Worm (Caenorhabditis elegans) whole organism, L1 larva: ENCODE results near the gene F53C3.7.

Source experiments
- C04F5.9 ChIP-seq: sonication (generic microtip); optimal IDR thresholded peaks from 2 replicates; lab custom pipeline; 2016; ENCODE audit warnings: missing genetic modification characterization, missing compliant biosample characterization
- C16A3.4 ChIP-seq: fragments of 150-350 bp; optimal IDR thresholded peaks from 2 replicates; lab custom pipeline; 2014; ENCODE audit warnings: missing biosample characterization, missing genetic modification characterization
- Y116A8C.19 ChIP-seq: sonication (generic microtip); optimal IDR thresholded peaks from 2 replicates; lab custom pipeline; 2016; ENCODE audit warnings: missing compliant biosample characterization, missing genetic modification characterization, borderline replicate concordance
- alr-1 ChIP-seq: fragments of 200-800 bp; sonication (Bioruptor generic); optimal IDR thresholded peaks from 2 replicates; lab custom pipeline; 2018; ENCODE audit warnings: borderline replicate concordance, mild to moderate bottlenecking, missing genetic modification characterization, missing compliant biosample characterization
- ama-1 ChIP-seq: fragments of 150-350 bp; optimal IDR thresholded peaks from 2 replicates; lab custom pipeline; 2014
- ceh-63 ChIP-seq: fragments of 200-800 bp; sonication (Bioruptor generic); optimal IDR thresholded peaks from 2 replicates; lab custom pipeline; 2018; ENCODE audit warnings: mild to moderate bottlenecking, missing genetic modification characterization, missing compliant biosample characterization
- ceh-82 ChIP-seq, 3 experiments: fragments of 150-350 bp in 1 of 3; sonication (generic microtip) in 2 of 3; optimal IDR thresholded peaks; 2 replicates each; lab custom pipeline; 2014 to 2017; ENCODE audit warnings: missing biosample characterization in 3 of 3, missing genetic modification characterization in 3 of 3
- ces-1 ChIP-seq: fragments of 150-350 bp; optimal IDR thresholded peaks from 2 replicates; lab custom pipeline; 2014; ENCODE audit warnings: missing biosample characterization, missing genetic modification reagents, missing genetic modification characterization
- dsc-1 ChIP-seq: sonication (generic microtip); optimal IDR thresholded peaks from 2 replicates; lab custom pipeline; 2016; ENCODE audit warnings: mild to moderate bottlenecking, missing genetic modification characterization, missing compliant biosample characterization
- efl-1 ChIP-seq, 4 experiments: fragments of 150-350 bp; optimal IDR thresholded peaks in 3 of 4; peaks in 1 of 4; 1 replicate in 1 of 4; 2 replicates in 3 of 4; lab custom pipeline; 2014; ENCODE audit warnings: missing biosample characterization in 2 of 4, missing genetic modification characterization in 2 of 4, missing genetic modification reagents in 2 of 4
- egl-13 ChIP-seq: sonication (generic microtip); optimal IDR thresholded peaks from 2 replicates; lab custom pipeline; 2016; ENCODE audit warnings: missing genotype, missing genetic modification reagents, missing genetic modification characterization, missing compliant biosample characterization
- elt-3 ChIP-seq, 6 experiments: fragments of 150-350 bp in 1 of 6; sonication (generic microtip); optimal IDR thresholded peaks; 2 replicates each; lab custom pipeline; 2017 to 2018; ENCODE audit warnings: missing biosample characterization in 6 of 6, missing genetic modification characterization in 6 of 6, inconsistent platforms in 1 of 6
- ets-5 ChIP-seq: fragments of 200-800 bp; sonication (Bioruptor generic); IDR thresholded peaks from 2 replicates; pipeline ENCODE4 v1.3.6; 2022; ENCODE audit warnings: missing genetic modification characterization, missing compliant biosample characterization
- fos-1 ChIP-seq: fragments of 150-350 bp; optimal IDR thresholded peaks from 2 replicates; lab custom pipeline; 2014; ENCODE audit warnings: missing biosample characterization, missing genetic modification characterization
- grh-1 ChIP-seq: fragments of 200-800 bp; sonication (Bioruptor generic); IDR thresholded peaks from 2 replicates; pipeline ENCODE4 v1.3.6; 2022; ENCODE audit warnings: missing genetic modification reagents, missing genetic modification characterization, missing compliant biosample characterization
- hlh-4 ChIP-seq: sonication (generic microtip); optimal IDR thresholded peaks from 2 replicates; lab custom pipeline; 2016; ENCODE audit warnings: mild to moderate bottlenecking, missing genetic modification characterization, missing compliant biosample characterization
- isw-1 ChIP-seq: fragments of 200-800 bp; sonication (Bioruptor generic); IDR thresholded peaks from 2 replicates; pipeline ENCODE4 v1.3.6; 2022; ENCODE audit warnings: missing genetic modification characterization, missing compliant biosample characterization
- lin-13 ChIP-seq: fragments of 150-350 bp; optimal IDR thresholded peaks from 2 replicates; lab custom pipeline; 2014; ENCODE audit warnings: missing biosample characterization, missing genetic modification reagents, missing genetic modification characterization
- lin-14 ChIP-seq: fragments of 200-800 bp; sonication (Bioruptor generic); optimal IDR thresholded peaks from 2 replicates; lab custom pipeline; 2018; ENCODE audit warnings: mild to moderate bottlenecking, missing genetic modification characterization, moderate library complexity, missing compliant biosample characterization
- lin-39 ChIP-seq: fragments of 150-350 bp; optimal IDR thresholded peaks from 2 replicates; lab custom pipeline; 2014; ENCODE audit warnings: missing biosample characterization, missing genetic modification reagents, missing genetic modification characterization
- lir-3 ChIP-seq: sonication (generic microtip); optimal IDR thresholded peaks from 2 replicates; lab custom pipeline; 2016; ENCODE audit warnings: mild to moderate bottlenecking, missing genetic modification characterization, moderate library complexity, missing compliant biosample characterization; ENCODE audit not compliant: poor library complexity
- mef-2 ChIP-seq: fragments of 150-350 bp; optimal IDR thresholded peaks from 2 replicates; lab custom pipeline; 2014; ENCODE audit warnings: missing biosample characterization, missing genetic modification characterization
- mep-1 ChIP-seq: fragments of 150-350 bp; optimal IDR thresholded peaks from 2 replicates; lab custom pipeline; 2014; ENCODE audit warnings: missing biosample characterization, missing genetic modification characterization
- nhr-11 ChIP-seq: fragments of 150-350 bp; optimal IDR thresholded peaks from 2 replicates; lab custom pipeline; 2014; ENCODE audit warnings: missing biosample characterization, missing genetic modification characterization
- nhr-12 ChIP-seq: sonication (generic microtip); optimal IDR thresholded peaks from 2 replicates; lab custom pipeline; 2017; ENCODE audit warnings: missing biosample characterization, missing genetic modification characterization
- nhr-19 ChIP-seq: fragments of 200-800 bp; sonication (Bioruptor generic); conservative IDR thresholded peaks from 2 replicates; pipeline ENCODE4 v1.3.6; 2022; ENCODE audit warnings: missing genetic modification characterization, missing compliant biosample characterization
- nhr-71 ChIP-seq: sonication (generic microtip); optimal IDR thresholded peaks from 2 replicates; lab custom pipeline; 2016; ENCODE audit warnings: mild to moderate bottlenecking, missing genetic modification characterization, moderate library complexity, missing compliant biosample characterization
- nhr-77 ChIP-seq: fragments of 150-350 bp; optimal IDR thresholded peaks from 2 replicates; lab custom pipeline; 2014; ENCODE audit warnings: missing biosample characterization, missing genetic modification characterization
- nhr-84 ChIP-seq: sonication (generic microtip); optimal IDR thresholded peaks from 2 replicates; lab custom pipeline; 2017; ENCODE audit warnings: missing biosample characterization, missing genetic modification characterization
- nhr-90 ChIP-seq: sonication (generic microtip); optimal IDR thresholded peaks from 2 replicates; lab custom pipeline; 2016; ENCODE audit warnings: mild to moderate bottlenecking, missing genetic modification characterization, missing compliant biosample characterization; ENCODE audit not compliant: poor library complexity
- pax-3 ChIP-seq: fragments of 200-800 bp; sonication (Bioruptor generic); optimal IDR thresholded peaks from 2 replicates; lab custom pipeline; 2018; ENCODE audit warnings: mild to moderate bottlenecking, missing genetic modification characterization, moderate library complexity, missing compliant biosample characterization
- pqm-1 ChIP-seq: sonication (generic microtip); optimal IDR thresholded peaks from 3 replicates; lab custom pipeline; 2017; ENCODE audit warnings: missing biosample characterization, missing genetic modification characterization
- skn-1 ChIP-seq: fragments of 150-350 bp; optimal IDR thresholded peaks from 2 replicates; lab custom pipeline; 2014; ENCODE audit warnings: missing biosample characterization, missing genetic modification characterization
- snu-23 ChIP-seq: sonication (generic microtip); optimal IDR thresholded peaks from 2 replicates; lab custom pipeline; 2016; ENCODE audit warnings: missing genetic modification characterization, missing compliant biosample characterization
- sptf-1 ChIP-seq: fragments of 150-350 bp; optimal IDR thresholded peaks from 2 replicates; lab custom pipeline; 2014; ENCODE audit warnings: missing biosample characterization, missing genetic modification characterization
- swsn-7 ChIP-seq: sonication (generic microtip); optimal IDR thresholded peaks from 2 replicates; lab custom pipeline; 2016; ENCODE audit warnings: missing genetic modification characterization, missing compliant biosample characterization
- tlp-1 ChIP-seq: fragments of 150-350 bp; optimal IDR thresholded peaks from 2 replicates; lab custom pipeline; 2014; ENCODE audit warnings: missing biosample characterization, missing genetic modification characterization
- unc-130 ChIP-seq: fragments of 150-350 bp; optimal IDR thresholded peaks from 2 replicates; lab custom pipeline; 2017; ENCODE audit warnings: missing biosample characterization, missing genetic modification characterization, inconsistent platforms
- unc-30 ChIP-seq: sonication (generic microtip); optimal IDR thresholded peaks from 2 replicates; lab custom pipeline; 2017; ENCODE audit warnings: missing biosample characterization, missing genetic modification characterization
- zag-1 ChIP-seq: fragments of 150-350 bp; optimal IDR thresholded peaks from 2 replicates; lab custom pipeline; 2014; ENCODE audit warnings: missing biosample characterization, missing genetic modification characterization
- zip-4 ChIP-seq: fragments of 200-800 bp; sonication (Bioruptor generic); optimal IDR thresholded peaks from 2 replicates; lab custom pipeline; 2018; ENCODE audit warnings: mild to moderate bottlenecking, missing genetic modification characterization, moderate library complexity, missing compliant biosample characterization
- ztf-4 ChIP-seq: fragments of 150-350 bp; optimal IDR thresholded peaks from 2 replicates; lab custom pipeline; 2014; ENCODE audit warnings: missing biosample characterization, missing genetic modification characterization

The F53C3.7 gene

DNA sequence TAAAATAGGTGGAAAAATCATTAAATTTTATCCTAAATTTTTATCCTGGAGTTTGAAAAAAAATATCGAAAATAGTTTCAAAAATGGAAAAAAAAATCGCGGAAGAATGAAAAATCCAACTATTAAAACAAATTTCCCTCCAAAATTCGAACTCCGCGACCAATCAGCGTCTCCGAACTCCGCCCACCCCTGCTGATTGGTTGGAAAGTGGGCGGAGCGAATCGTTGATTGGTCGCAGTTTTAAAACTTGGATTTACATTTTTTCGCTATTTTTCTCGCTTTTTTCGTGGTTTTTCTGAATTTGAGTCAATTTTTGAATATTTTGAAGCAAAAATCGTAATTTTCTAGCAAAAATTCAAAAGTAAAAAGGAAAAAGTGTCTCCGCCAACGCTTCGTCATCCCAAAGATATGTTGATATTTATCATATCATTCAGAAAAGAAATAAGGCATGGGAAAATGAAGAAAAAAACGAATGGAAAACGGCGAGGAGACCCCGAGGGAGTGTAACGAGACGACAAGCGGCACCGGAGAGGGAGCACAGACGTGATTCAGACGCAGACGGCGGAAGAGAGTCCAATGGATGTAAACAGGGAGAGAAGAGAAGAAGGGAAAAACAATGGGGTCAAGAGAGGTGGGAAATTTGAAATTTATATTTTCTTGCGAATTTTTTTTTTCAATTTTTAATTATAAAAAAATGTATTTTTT is 35.8 kb downstream of the F53C3.7 start (continued):
- peak; percentile 48 for TF ChIP-seq skn-1 (tag; lab: Kevin White, UChicago)
- no peak for TF ChIP-seq dsc-1
- peak; percentile 73 for TF ChIP-seq nhr-71 (tag; lab: Kevin White, UChicago)
- TF ChIP-seq ces-1 (GFP tag; lab: Kevin White, UChicago): no peak
- peak; percentile 59 for TF ChIP-seq snu-23 (GFP tag; lab: Kevin White, UChicago)
- peak; percentile 27 for TF ChIP-seq C16A3.4
- TF ChIP-seq alr-1 (tag; lab: Kevin White, UChicago): no peak
- TF ChIP-seq nhr-84 (tag; lab: Kevin White, UChicago): no peak
- no peak for TF ChIP-seq nhr-77
- TF ChIP-seq pqm-1: no peak
- TF ChIP-seq isw-1 (GFP tag; lab: Robert Waterston, UW): no peak
- TF ChIP-seq hlh-4 (tag; lab: Kevin White, UChicago): no peak
- TF ChIP-seq C04F5.9 (tag; lab: Kevin White, UChicago): no peak
- TF ChIP-seq mef-2: no peak
- peak; percentile 83 for TF ChIP-seq lin-14 (GFP tag; lab: Kevin White, UChicago)
- no peak for TF ChIP-seq ceh-63 (GFP tag; lab: Kevin White, UChicago)
- no peak for TF ChIP-seq egl-13 (tag; lab: Kevin White, UChicago)
- no peak for TF ChIP-seq ztf-4 (tag; lab: Kevin White, UChicago)
- TF ChIP-seq nhr-11 (tag; lab: Kevin White, UChicago): no peak
- no peak for TF ChIP-seq unc-130 (tag; lab: Kevin White, UChicago)
- TF ChIP-seq lin-13 (GFP tag; lab: Kevin White, UChicago): peak; percentile 5
- no peak for TF ChIP-seq lir-3 (tag; lab: Kevin White, UChicago)
- TF ChIP-seq elt-3 (tag; optimal IDR thresholded peaks at IDR 0.05; lab: Kevin White, UChicago): peak in 1 of 6 experiments; percentile 80
- TF ChIP-seq swsn-7 (tag; lab: Kevin White, UChicago): peak; percentile 45
- TF ChIP-seq zag-1 (tag; lab: Kevin White, UChicago): no peak
- no peak for TF ChIP-seq ets-5 (GFP tag; lab: Robert Waterston, UW)
- peak in 1 of 3 experiments; percentile 48 for TF ChIP-seq ceh-82 (tag; optimal IDR thresholded peaks at IDR 0.05; lab: Kevin White, UChicago)
- no peak for TF ChIP-seq sptf-1
- TF ChIP-seq ama-1 (lab: Kevin White, UChicago): no peak
- TF ChIP-seq nhr-12 (tag; lab: Kevin White, UChicago): no peak
- TF ChIP-seq tlp-1: no peak
- no peak for TF ChIP-seq pax-3 (tag; lab: Kevin White, UChicago)
- TF ChIP-seq zip-4 (GFP tag; lab: Kevin White, UChicago): no peak

DNA sequence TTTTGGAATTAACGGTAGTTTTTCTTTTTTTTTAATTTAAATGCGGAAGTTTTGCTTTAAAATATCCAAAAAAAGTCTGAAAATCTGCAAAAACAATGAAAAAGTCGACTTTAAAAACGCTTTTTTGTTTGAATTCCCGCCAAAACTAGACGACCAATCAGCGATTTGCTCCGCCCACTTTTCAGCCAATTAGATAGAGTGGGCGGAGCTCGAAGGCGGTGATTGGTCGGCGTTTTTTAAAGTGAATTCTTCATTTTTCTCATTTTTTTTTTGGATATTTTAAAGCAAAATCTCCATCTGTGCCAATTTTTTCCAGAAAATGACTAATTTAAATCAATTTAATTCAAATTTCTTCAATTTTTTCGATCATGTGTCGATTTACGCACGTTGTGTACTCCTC is 36.4 kb downstream of the F53C3.7 start:
- TF ChIP-seq elt-3 (tag; optimal IDR thresholded peaks at IDR 0.05; lab: Kevin White, UChicago): no peak
- TF ChIP-seq Y116A8C.19: no peak
- TF ChIP-seq nhr-19 (GFP tag; lab: Robert Waterston, UW): no peak
- TF ChIP-seq lin-39: no peak
- no peak for TF ChIP-seq grh-1 (GFP tag; lab: Robert Waterston, UW)
- no peak for TF ChIP-seq hlh-4 (tag; lab: Kevin White, UChicago)
- TF ChIP-seq efl-1 (optimal IDR thresholded peaks at IDR 0.05; lab: Kevin White, UChicago): no peak
- TF ChIP-seq efl-1 (GFP tag; optimal IDR thresholded peaks at IDR 0.05 in 1 of 2; lab: Kevin White, UChicago): no peak
- TF ChIP-seq lin-13 (GFP tag; lab: Kevin White, UChicago): no peak
- TF ChIP-seq mep-1 (tag; lab: Kevin White, UChicago): no peak
- no peak for TF ChIP-seq snu-23 (GFP tag; lab: Kevin White, UChicago)
- no peak for TF ChIP-seq zag-1 (tag; lab: Kevin White, UChicago)
- TF ChIP-seq fos-1: no peak
- TF ChIP-seq nhr-90: no peak
- no peak for TF ChIP-seq nhr-71 (tag; lab: Kevin White, UChicago)
- no peak for TF ChIP-seq unc-30
- TF ChIP-seq pqm-1: no peak
